Worm (Caenorhabditis elegans) whole organism, early embryonic: ENCODE measurements around the gene chil-13.
"Not testable (repeated sequence)": the region's sequence is repeated elsewhere in the genome, so short reads cannot be mapped to it uniquely, and the experiment has no call there.

Experiments used
- ama-1 ChIP-seq: fragments of 150-350 bp; optimal IDR thresholded peaks from 2 replicates; lab custom pipeline; 2014
- ceh-13 ChIP-seq: fragments of 200-800 bp; sonication (Bioruptor generic); optimal IDR thresholded peaks from 2 replicates; lab custom pipeline; 2018; ENCODE audit warnings: mild to moderate bottlenecking, missing genetic modification characterization, missing compliant biosample characterization
- ceh-36 ChIP-seq: sonication (generic microtip); optimal IDR thresholded peaks from 2 replicates; lab custom pipeline; 2016; ENCODE audit warnings: missing genetic modification characterization, inconsistent platforms, missing compliant biosample characterization
- ets-7 ChIP-seq: sonication (generic microtip); optimal IDR thresholded peaks from 2 replicates; lab custom pipeline; 2016; ENCODE audit warnings: missing genotype, missing genetic modification characterization, missing compliant biosample characterization
- hmbx-1 ChIP-seq: sonication (generic microtip); optimal IDR thresholded peaks from 2 replicates; lab custom pipeline; 2016; ENCODE audit warnings: mild to moderate bottlenecking, missing genetic modification characterization, missing compliant biosample characterization
- hmg-4 ChIP-seq: fragments of 200-800 bp; sonication (Bioruptor generic); optimal IDR thresholded peaks from 2 replicates; lab custom pipeline; 2018; ENCODE audit warnings: mild to moderate bottlenecking, missing genetic modification characterization, missing compliant biosample characterization
- pes-1 ChIP-seq: fragments of 200-800 bp; sonication (Bioruptor generic); IDR thresholded peaks from 2 replicates; pipeline ENCODE4 v1.3.6; 2022; ENCODE audit warnings: missing genetic modification reagents, missing genetic modification characterization, missing compliant biosample characterization
- scrt-1 ChIP-seq: fragments of 200-800 bp; sonication (Bioruptor generic); IDR thresholded peaks from 2 replicates; pipeline ENCODE4 v1.3.6; 2022; ENCODE audit warnings: missing genetic modification characterization, missing compliant biosample characterization
- tbx-37 ChIP-seq: fragments of 200-800 bp; sonication (Bioruptor generic); conservative IDR thresholded peaks from 2 replicates; pipeline ENCODE4 v1.3.6; 2022; ENCODE audit warnings: missing genetic modification reagents, missing genetic modification characterization, missing compliant biosample characterization

ce11 chrII:9452172-9452571 lies 14.0 kb upstream of the chil-13 start, which contains the start of gene R09D1.12:
- TF ChIP-seq hmbx-1; ets-7; hmg-4 (GFP tag; lab: Kevin White, UChicago); ceh-13 (GFP tag; lab: Kevin White, UChicago); ceh-36 (tag; lab: Kevin White, UChicago); pes-1 (GFP tag; lab: Robert Waterston, UW); ama-1 (lab: Kevin White, UChicago); scrt-1; tbx-37 (GFP tag; lab: Robert Waterston, UW): not testable (repeated sequence)
